Fruit fly (Drosophila melanogaster) whole organism, embryonic: ENCODE data around the gene Pex11c.

ENCODE experiments used
- CG10959 ChIP-seq: fragments of 200-800 bp; sonication (Bioruptor generic); IDR thresholded peaks from 2 replicates; pipeline ENCODE4 v1.3.6; 2022; ENCODE audit warnings: missing biosample characterization, missing genetic modification characterization
- CG10979 ChIP-seq: fragments of 200-800 bp; sonication (Bioruptor generic); optimal IDR thresholded peaks from 2 replicates; lab custom pipeline; 2018; ENCODE audit warnings: missing biosample characterization, mild to moderate bottlenecking, missing genetic modification characterization, moderate library complexity
- CG12942 ChIP-seq: fragments of 200-800 bp; sonication (Bioruptor generic); optimal IDR thresholded peaks from 3 replicates; lab custom pipeline; 2016; ENCODE audit warnings: missing biosample characterization, missing genetic modification characterization
- CG14667 ChIP-seq: fragments of 200-800 bp; sonication (Bioruptor generic); IDR thresholded peaks from 2 replicates; pipeline ENCODE4 v1.3.6; 2022; ENCODE audit warnings: missing biosample characterization, missing genetic modification characterization
- CG15696 ChIP-seq: fragments of 200-800 bp; sonication (Bioruptor generic); optimal IDR thresholded peaks from 2 replicates; lab custom pipeline; 2019; ENCODE audit warnings: missing biosample characterization, mild to moderate bottlenecking, missing genetic modification characterization, moderate library complexity
- CG1603 ChIP-seq: fragments of 200-800 bp; sonication (Bioruptor generic); optimal IDR thresholded peaks from 2 replicates; lab custom pipeline; 2019; ENCODE audit warnings: missing biosample characterization, mild to moderate bottlenecking, missing genetic modification characterization, moderate library complexity
- CG17359 ChIP-seq: fragments of 200-800 bp; sonication (Bioruptor generic); optimal IDR thresholded peaks from 3 replicates; lab custom pipeline; 2018; ENCODE audit warnings: missing biosample characterization, mild to moderate bottlenecking, missing genetic modification characterization, moderate library complexity
- CG17361 ChIP-seq: fragments of 200-800 bp; sonication (Bioruptor generic); IDR thresholded peaks from 3 replicates; pipeline ENCODE4 v1.3.6; 2022; ENCODE audit warnings: missing biosample characterization, missing genetic modification characterization
- CG17829 ChIP-seq: fragments of 200-800 bp; optimal IDR thresholded peaks from 2 replicates; lab custom pipeline; 2019; ENCODE audit warnings: missing biosample characterization, mild to moderate bottlenecking, missing genetic modification characterization, moderate library complexity
- CG2712 ChIP-seq: fragments of 200-800 bp; optimal IDR thresholded peaks from 3 replicates; lab custom pipeline; 2019; ENCODE audit warnings: missing biosample characterization, mild to moderate bottlenecking, missing genetic modification characterization, moderate library complexity
- CG3065 ChIP-seq: fragments of 200-800 bp; sonication (Bioruptor generic); optimal IDR thresholded peaks from 2 replicates; lab custom pipeline; 2016; ENCODE audit warnings: missing biosample characterization, missing genetic modification characterization
- CG31224 ChIP-seq: fragments of 200-800 bp; sonication (Bioruptor generic); IDR thresholded peaks from 2 replicates; pipeline ENCODE4 v1.3.6; 2022; ENCODE audit warnings: missing biosample characterization, missing genetic modification characterization
- CG32767 ChIP-seq: fragments of 200-800 bp; sonication (Bioruptor generic); IDR thresholded peaks from 2 replicates; pipeline ENCODE4 v1.3.6; 2022; ENCODE audit warnings: missing biosample characterization, missing genetic modification characterization
- CG5180 ChIP-seq: fragments of 200-800 bp; sonication (Bioruptor generic); optimal IDR thresholded peaks from 3 replicates; lab custom pipeline; 2017; ENCODE audit warnings: missing biosample characterization, missing genetic modification characterization, mild to moderate bottlenecking, moderate library complexity, missing genetic modification reagents
- CG6254 ChIP-seq: fragments of 200-800 bp; sonication (Bioruptor generic); optimal IDR thresholded peaks from 3 replicates; lab custom pipeline; 2017; ENCODE audit warnings: mild to moderate bottlenecking, missing biosample characterization, missing genetic modification reagents, missing genetic modification characterization
- CG7786 ChIP-seq: fragments of 200-800 bp; sonication (Bioruptor generic); optimal IDR thresholded peaks from 2 replicates; lab custom pipeline; 2016; ENCODE audit warnings: missing biosample characterization, missing genetic modification characterization
- ERR ChIP-seq: fragments of 200-800 bp; sonication (Bioruptor generic); optimal IDR thresholded peaks from 2 replicates; lab custom pipeline; 2016; ENCODE audit warnings: missing biosample characterization, missing genetic modification characterization
- Elba2 ChIP-seq: fragments of 200-800 bp; sonication (Bioruptor generic); optimal IDR thresholded peaks from 3 replicates; lab custom pipeline; 2016; ENCODE audit warnings: missing biosample characterization, missing genetic modification characterization
- HLH3B ChIP-seq: fragments of 200-800 bp; sonication (Bioruptor generic); IDR thresholded peaks from 2 replicates; pipeline ENCODE4 v1.3.6; 2022; ENCODE audit warnings: missing biosample characterization, missing genetic modification characterization
- Hr51 ChIP-seq, 2 experiments: fragments of 200-800 bp; sonication (Bioruptor generic); optimal IDR thresholded peaks; 2 replicates in 1 of 2; 3 replicates in 1 of 2; lab custom pipeline; 2016 to 2018; ENCODE audit warnings: missing biosample characterization in 2 of 2, missing genetic modification characterization in 2 of 2, mild to moderate bottlenecking in 1 of 2, moderate library complexity in 1 of 2
- Hsf ChIP-seq: fragments of 200-800 bp; sonication (Bioruptor generic); optimal IDR thresholded peaks from 3 replicates; lab custom pipeline; 2016; ENCODE audit warnings: missing biosample characterization, missing genetic modification characterization
- Kr ChIP-seq: fragments of 200-800 bp; sonication (Bioruptor generic); optimal IDR thresholded peaks from 2 replicates; lab custom pipeline; 2017; ENCODE audit warnings: missing biosample characterization, mild to moderate bottlenecking, missing genetic modification characterization
- NC2β ChIP-seq: fragments of 200-800 bp; sonication (Bioruptor generic); optimal IDR thresholded peaks from 2 replicates; lab custom pipeline; 2016; ENCODE audit warnings: missing biosample characterization, missing genetic modification characterization
- Nf-YA ChIP-seq: fragments of 200-800 bp; sonication (Bioruptor generic); IDR thresholded peaks from 2 replicates; pipeline ENCODE4 v1.3.6; 2022; ENCODE audit warnings: missing biosample characterization, missing genetic modification characterization
- Oli ChIP-seq: fragments of 200-800 bp; sonication (Bioruptor generic); optimal IDR thresholded peaks from 2 replicates; lab custom pipeline; 2018; ENCODE audit warnings: missing biosample characterization, mild to moderate bottlenecking, missing genetic modification characterization, moderate library complexity
- Rfx ChIP-seq: fragments of 200-800 bp; sonication (Bioruptor generic); IDR thresholded peaks from 2 replicates; pipeline ENCODE4 v1.3.6; 2022; ENCODE audit warnings: missing biosample characterization, missing genetic modification characterization
- Xrp1 ChIP-seq: fragments of 200-800 bp; sonication (Bioruptor generic); IDR thresholded peaks from 2 replicates; pipeline ENCODE4 v1.3.6; 2022; ENCODE audit warnings: missing biosample characterization, missing genetic modification characterization
- al ChIP-seq: fragments of 200-800 bp; sonication (Bioruptor generic); IDR thresholded peaks from 2 replicates; pipeline ENCODE4 v1.3.6; 2022; ENCODE audit warnings: missing biosample characterization, missing genetic modification characterization
- ara ChIP-seq: fragments of 200-800 bp; sonication (Bioruptor generic); IDR thresholded peaks from 2 replicates; pipeline ENCODE4 v1.3.6; 2022; ENCODE audit warnings: missing biosample characterization, missing genetic modification characterization
- az2 ChIP-seq: fragments of 200-800 bp; sonication (Bioruptor generic); optimal IDR thresholded peaks from 3 replicates; lab custom pipeline; 2016; ENCODE audit warnings: missing biosample characterization, missing genetic modification characterization
- bowl ChIP-seq: fragments of 200-800 bp; sonication (Bioruptor generic); IDR thresholded peaks from 2 replicates; pipeline ENCODE4 v1.3.6; 2022; ENCODE audit warnings: missing biosample characterization, missing genetic modification characterization
- dati ChIP-seq: fragments of 200-800 bp; sonication (Bioruptor generic); IDR thresholded peaks from 2 replicates; pipeline ENCODE4 v1.3.6; 2022; ENCODE audit warnings: missing biosample characterization, missing genetic modification characterization
- fd102C ChIP-seq: fragments of 200-800 bp; sonication (Bioruptor generic); optimal IDR thresholded peaks from 2 replicates; lab custom pipeline; 2018; ENCODE audit warnings: missing biosample characterization, mild to moderate bottlenecking, missing genetic modification characterization, moderate library complexity
- fd96Cb ChIP-seq: fragments of 200-800 bp; sonication (Bioruptor generic); optimal IDR thresholded peaks from 2 replicates; lab custom pipeline; 2018; ENCODE audit warnings: missing biosample characterization, mild to moderate bottlenecking, missing genetic modification characterization, moderate library complexity
- grn ChIP-seq: fragments of 200-800 bp; sonication (Bioruptor generic); optimal IDR thresholded peaks from 3 replicates; lab custom pipeline; 2017; ENCODE audit warnings: missing biosample characterization, missing genetic modification characterization
- gsb-n ChIP-seq: fragments of 200-800 bp; sonication (Bioruptor generic); optimal IDR thresholded peaks from 3 replicates; lab custom pipeline; 2018; ENCODE audit warnings: missing biosample characterization, mild to moderate bottlenecking, missing genetic modification characterization
- hb ChIP-seq: fragments of 200-800 bp; sonication (Bioruptor generic); IDR thresholded peaks from 3 replicates; pipeline ENCODE4 v1.3.6; 2022; ENCODE audit warnings: missing biosample characterization, missing genetic modification characterization; ENCODE audit not compliant: partially characterized antibody
- jumu ChIP-seq: fragments of 200-800 bp; sonication (Bioruptor generic); optimal IDR thresholded peaks from 3 replicates; lab custom pipeline; 2016; ENCODE audit warnings: missing biosample characterization, missing genetic modification characterization
- klu ChIP-seq: fragments of 200-800 bp; sonication (Bioruptor generic); IDR thresholded peaks from 2 replicates; pipeline ENCODE4 v1.3.6; 2022; ENCODE audit warnings: missing biosample characterization, missing genetic modification characterization
- oc ChIP-seq: fragments of 200-800 bp; sonication (Bioruptor generic); optimal IDR thresholded peaks from 2 replicates; lab custom pipeline; 2018; ENCODE audit warnings: missing biosample characterization, mild to moderate bottlenecking, missing genetic modification characterization, moderate library complexity
- odd ChIP-seq: fragments of 200-800 bp; sonication (Bioruptor generic); optimal IDR thresholded peaks from 2 replicates; lab custom pipeline; 2017; ENCODE audit warnings: missing biosample characterization, mild to moderate bottlenecking, missing genetic modification characterization
- prd ChIP-seq, 3 experiments: fragments of >200 bp in 2 of 3; fragments of 200-800 bp in 1 of 3; sonication (Bioruptor generic) in 1 of 3; optimal IDR thresholded peaks in 2 of 3; IDR thresholded peaks in 1 of 3; 2 replicates in 2 of 3; 3 replicates in 1 of 3; pipeline versions ENCODE4 v1.3.6 to Lab custom; 2017 to 2022; ENCODE audit warnings: missing biosample characterization in 1 of 3, missing genetic modification characterization in 1 of 3
- pros ChIP-seq: fragments of 200-800 bp; sonication (Bioruptor generic); optimal IDR thresholded peaks from 3 replicates; lab custom pipeline; 2019; ENCODE audit warnings: missing biosample characterization, mild to moderate bottlenecking, missing genetic modification characterization, moderate library complexity
- ranshi ChIP-seq: fragments of 200-800 bp; sonication (Bioruptor generic); IDR thresholded peaks from 2 replicates; pipeline ENCODE4 v1.3.6; 2022; ENCODE audit warnings: missing biosample characterization, missing genetic modification characterization
- sima ChIP-seq: fragments of 200-800 bp; sonication (Bioruptor generic); optimal IDR thresholded peaks from 2 replicates; lab custom pipeline; 2016; ENCODE audit warnings: missing biosample characterization, missing genetic modification characterization
- tll ChIP-seq, 2 experiments: fragments of 200-800 bp in 1 of 2; fragments of >200 bp in 1 of 2; sonication (Bioruptor generic) in 1 of 2; optimal IDR thresholded peaks; 2 replicates each; lab custom pipeline; 2017 to 2019; ENCODE audit warnings: missing biosample characterization in 2 of 2, missing genetic modification characterization in 2 of 2, mild to moderate bottlenecking in 1 of 2, moderate library complexity in 1 of 2
- unpg ChIP-seq: fragments of 200-800 bp; sonication (Bioruptor generic); optimal IDR thresholded peaks from 3 replicates; lab custom pipeline; 2018; ENCODE audit warnings: missing biosample characterization, mild to moderate bottlenecking, missing genetic modification characterization, moderate library complexity
- usp ChIP-seq: fragments of >200 bp; optimal IDR thresholded peaks from 2 replicates; lab custom pipeline; 2017; ENCODE audit warnings: missing biosample characterization, missing genetic modification characterization
- yki ChIP-seq: fragments of >200 bp; optimal IDR thresholded peaks from 3 replicates; lab custom pipeline; 2018

Pex11c gene

DNA sequence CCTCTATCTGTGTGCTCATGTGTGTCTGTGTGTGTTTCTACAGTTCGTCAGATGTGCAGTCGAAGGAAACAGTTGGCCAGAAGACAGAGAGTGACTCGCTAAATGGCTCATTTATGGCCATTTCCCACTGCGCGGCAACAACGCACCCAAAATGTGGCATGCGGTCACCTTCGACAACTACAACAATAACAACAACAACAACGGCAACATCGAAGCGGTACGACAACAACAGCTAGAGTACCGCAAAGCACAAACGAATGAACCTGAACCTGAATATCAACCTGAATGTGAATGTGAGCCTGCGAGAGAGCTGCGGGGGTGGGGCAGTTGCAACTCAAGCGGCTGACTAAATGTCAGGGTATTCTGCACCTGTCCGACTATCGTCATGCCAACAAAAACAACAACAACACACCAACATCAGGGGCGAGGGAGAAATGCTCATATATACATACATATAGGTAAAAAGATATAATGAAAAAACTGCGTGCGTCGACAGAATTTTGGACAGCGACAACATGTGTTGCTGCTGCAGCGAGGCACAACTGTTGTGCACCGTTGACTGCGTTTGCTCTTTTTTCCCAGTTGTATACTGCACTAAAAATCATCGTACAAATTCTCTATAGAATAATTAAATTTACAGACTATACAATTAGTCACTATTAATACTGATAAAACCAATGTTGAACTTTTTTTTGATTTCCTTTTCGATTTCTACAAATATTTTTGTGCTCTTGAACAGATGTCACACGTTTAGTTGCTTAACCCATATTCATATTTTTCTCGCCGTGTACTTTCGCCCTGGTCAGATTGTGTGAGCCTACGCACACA is 42.1 kb downstream of the Pex11c start (continued):
- TF ChIP-seq Xrp1 (GFP tag; lab: Robert Waterston, UW) = peak; percentile 66
- TF ChIP-seq tll (GFP tag; optimal IDR thresholded peaks at IDR 0.05; lab: Kevin White, UChicago) = peak in 1 of 2 experiments; percentile 41
- TF ChIP-seq Kr (GFP tag; lab: Kevin White, UChicago) = no peak
- no peak for TF ChIP-seq dati (GFP tag; lab: Robert Waterston, UW)
- no peak for TF ChIP-seq sima (GFP tag; lab: Kevin White, UChicago)
- TF ChIP-seq odd (GFP tag; lab: Kevin White, UChicago) = peak; percentile 6
- peak; percentile 16 for TF ChIP-seq oc
- TF ChIP-seq CG10979 = peak; percentile 74
- no peak for TF ChIP-seq ranshi (GFP tag; lab: Robert Waterston, UW)
- TF ChIP-seq yki = no peak
- peak; percentile 53 for TF ChIP-seq Hsf (GFP tag; lab: Kevin White, UChicago)
- TF ChIP-seq al (GFP tag; lab: Robert Waterston, UW) = no peak
- no peak for TF ChIP-seq CG3065 (GFP tag; lab: Kevin White, UChicago)
- TF ChIP-seq fd102C (GFP tag; lab: Kevin White, UChicago) = peak; percentile 88
- TF ChIP-seq Elba2 (GFP tag; lab: Kevin White, UChicago) = peak; percentile 58
- no peak for TF ChIP-seq Rfx (GFP tag; lab: Robert Waterston, UW)
- TF ChIP-seq fd96Cb (tag; lab: Kevin White, UChicago) = no peak
- peak; percentile 63 for TF ChIP-seq CG2712 (tag; lab: Kevin White, UChicago)
- TF ChIP-seq CG17359 = no peak
- no peak for TF ChIP-seq bowl
- TF ChIP-seq CG17361 = peak; percentile 36; the same call in 1 of the 3 replicates
- TF ChIP-seq CG32767 (GFP tag; lab: Robert Waterston, UW) = no peak
- TF ChIP-seq hb (GFP tag; lab: Robert Waterston, UW) = no peak
- no peak for TF ChIP-seq Nf-YA (GFP tag; lab: Robert Waterston, UW)
- no peak for TF ChIP-seq prd (optimal IDR thresholded peaks at IDR 0.05; lab: Kevin White, UChicago)
- peak; percentile 48; the same call in 2 of the 3 replicates for TF ChIP-seq prd (GFP tag; IDR thresholded peaks at IDR 0.05; lab: Robert Waterston, UW)
- TF ChIP-seq CG17829 (tag; lab: Kevin White, UChicago) = peak; percentile 26
- peak; percentile 3 for TF ChIP-seq jumu (GFP tag; lab: Kevin White, UChicago)
- peak; percentile 52 for TF ChIP-seq unpg (GFP tag; lab: Kevin White, UChicago)
- TF ChIP-seq CG14667 = no peak
- TF ChIP-seq klu (GFP tag; lab: Robert Waterston, UW) = no peak
- peak; percentile 20 for TF ChIP-seq CG7786 (GFP tag; lab: Kevin White, UChicago)
- TF ChIP-seq az2 (GFP tag; lab: Kevin White, UChicago) = peak; percentile 52
- TF ChIP-seq ERR (GFP tag; lab: Kevin White, UChicago) = no peak
- peak; percentile 64 for TF ChIP-seq CG1603
- no peak for TF ChIP-seq grn (GFP tag; lab: Kevin White, UChicago)
- TF ChIP-seq CG5180 (GFP tag; lab: Kevin White, UChicago) = no peak
- no peak for TF ChIP-seq Hr51 (GFP tag; optimal IDR thresholded peaks at IDR 0.05; lab: Kevin White, UChicago)
- no peak for TF ChIP-seq pros (GFP tag; lab: Kevin White, UChicago)
- no peak for TF ChIP-seq CG31224 (GFP tag; lab: Robert Waterston, UW)
- no peak for TF ChIP-seq HLH3B (GFP tag; lab: Robert Waterston, UW)
- TF ChIP-seq gsb-n (tag; lab: Kevin White, UChicago) = peak; percentile 64
- peak; percentile 48 for TF ChIP-seq CG15696
- 0 out of 2 replicates have a peak, but pooled peaks have one; percentile 23 for TF ChIP-seq ara (GFP tag; lab: Robert Waterston, UW)
- peak; percentile 32 for TF ChIP-seq Oli (tag; lab: Kevin White, UChicago)
- TF ChIP-seq CG10959 (GFP tag; lab: Robert Waterston, UW) = peak; percentile 64
- TF ChIP-seq NC2β = peak; percentile 58
- TF ChIP-seq CG12942 (GFP tag; lab: Kevin White, UChicago) = peak; percentile 6
- TF ChIP-seq CG6254 (GFP tag; lab: Kevin White, UChicago) = peak; percentile 2
- no peak for TF ChIP-seq usp (GFP tag; lab: Kevin White, UChicago)
